Fruit fly (Drosophila melanogaster) whole organism, adult: ENCODE measurements around the gene sn.

Source experiments
- Clk ChIP-seq: fragments of 200-800 bp; sonication (Bioruptor generic); optimal IDR thresholded peaks from 2 replicates; lab custom pipeline; 2017; ENCODE audit warnings: missing biosample characterization, missing genetic modification characterization
- Crg-1 ChIP-seq: fragments of 200-800 bp; sonication (Bioruptor generic); optimal IDR thresholded peaks from 2 replicates; lab custom pipeline; 2016; ENCODE audit warnings: missing biosample characterization, missing genetic modification characterization
- bab1 ChIP-seq: fragments of 200-800 bp; sonication (Bioruptor generic); optimal IDR thresholded peaks from 3 replicates; lab custom pipeline; 2019; ENCODE audit warnings: missing biosample characterization, mild to moderate bottlenecking, missing genetic modification characterization, moderate library complexity

dm6 chrX:7935798-7936572 is 27.8 kb upstream of the sn start, which contains the start of gene Ubr3:
- TF ChIP-seq Clk (GFP tag; lab: Kevin White, UChicago) (no peak), Crg-1 (peak; percentile 25), bab1 (peak; percentile 8)
